Fruit fly (Drosophila melanogaster) whole organism, embryonic: Measurements from ENCODE around the gene Nmdar2.

Experiments used
- B-H2 ChIP-seq: fragments of 200-800 bp; sonication (Bioruptor generic); optimal IDR thresholded peaks from 2 replicates; lab custom pipeline; 2018; ENCODE audit warnings: missing biosample characterization, mild to moderate bottlenecking, missing genetic modification characterization
- BEAF-32 ChIP-seq: fragments of 200-800 bp; sonication (Bioruptor generic); optimal IDR thresholded peaks from 3 replicates; lab custom pipeline; 2017; ENCODE audit warnings: missing biosample characterization, missing genetic modification characterization, mild to moderate bottlenecking, moderate library complexity, missing genetic modification reagents
- Bdp1 ChIP-seq: fragments of 200-800 bp; sonication (Bioruptor generic); optimal IDR thresholded peaks from 3 replicates; lab custom pipeline; 2016; ENCODE audit warnings: missing biosample characterization, missing genetic modification characterization
- CG10959 ChIP-seq: fragments of 200-800 bp; sonication (Bioruptor generic); IDR thresholded peaks from 2 replicates; pipeline ENCODE4 v1.3.6; 2022; ENCODE audit warnings: missing biosample characterization, missing genetic modification characterization
- CG11398 ChIP-seq: fragments of 200-800 bp; sonication (Bioruptor generic); optimal IDR thresholded peaks from 2 replicates; lab custom pipeline; 2016; ENCODE audit warnings: missing biosample characterization, missing genetic modification characterization
- CG11504 ChIP-seq: fragments of 200-800 bp; sonication (Bioruptor generic); optimal IDR thresholded peaks from 3 replicates; lab custom pipeline; 2019; ENCODE audit warnings: missing biosample characterization, mild to moderate bottlenecking, missing genetic modification characterization, moderate library complexity
- CG11695 ChIP-seq: fragments of 200-800 bp; sonication (Bioruptor generic); IDR thresholded peaks from 3 replicates; pipeline ENCODE4 v1.3.6; 2022; ENCODE audit warnings: missing biosample characterization, missing genetic modification characterization
- CG12299 ChIP-seq: fragments of 200-800 bp; sonication (Bioruptor generic); optimal IDR thresholded peaks from 2 replicates; lab custom pipeline; 2018; ENCODE audit warnings: missing biosample characterization, mild to moderate bottlenecking, missing genetic modification characterization
- CG12769 ChIP-seq: fragments of 200-800 bp; sonication (Bioruptor generic); optimal IDR thresholded peaks from 2 replicates; lab custom pipeline; 2019; ENCODE audit warnings: missing biosample characterization, mild to moderate bottlenecking, missing genetic modification characterization, moderate library complexity
- CG13287 ChIP-seq: fragments of 200-800 bp; sonication (Bioruptor generic); IDR thresholded peaks from 2 replicates; pipeline ENCODE4 v1.3.6; 2022; ENCODE audit warnings: missing biosample characterization, missing genetic modification characterization; ENCODE audit not compliant: partially characterized antibody
- CG4360 ChIP-seq: fragments of 200-800 bp; sonication (Bioruptor generic); IDR thresholded peaks from 2 replicates; pipeline ENCODE4 v1.3.6; 2022; ENCODE audit warnings: missing biosample characterization, missing genetic modification characterization
- CG7556 ChIP-seq: fragments of 200-800 bp; sonication (Bioruptor generic); optimal IDR thresholded peaks from 2 replicates; lab custom pipeline; 2017; ENCODE audit warnings: missing biosample characterization, mild to moderate bottlenecking, missing genetic modification characterization
- CG7928 ChIP-seq: fragments of 200-800 bp; sonication (Bioruptor generic); optimal IDR thresholded peaks from 2 replicates; lab custom pipeline; 2017; ENCODE audit warnings: missing biosample characterization, mild to moderate bottlenecking, missing genetic modification characterization
- CG9932 ChIP-seq: fragments of 200-800 bp; sonication (Bioruptor generic); IDR thresholded peaks from 2 replicates; pipeline ENCODE4 v1.3.6; 2022; ENCODE audit warnings: missing biosample characterization, missing genetic modification characterization
- D19B ChIP-seq: fragments of 200-800 bp; sonication (Bioruptor generic); optimal IDR thresholded peaks from 2 replicates; lab custom pipeline; 2017; ENCODE audit warnings: missing biosample characterization, mild to moderate bottlenecking, missing genetic modification characterization
- Dll ChIP-seq: fragments of 200-800 bp; sonication (Bioruptor generic); IDR thresholded peaks from 4 replicates; pipeline ENCODE4 v1.3.6; 2022; ENCODE audit warnings: missing biosample characterization, missing genetic modification characterization; ENCODE audit not compliant: partially characterized antibody
- Eip74EF ChIP-seq, 2 experiments: fragments of 200-800 bp in 1 of 2; fragments of >200 bp in 1 of 2; sonication (Bioruptor generic) in 1 of 2; optimal IDR thresholded peaks; 2 replicates each; lab custom pipeline; 2017 to 2019; ENCODE audit warnings: missing biosample characterization in 2 of 2, missing genetic modification characterization in 2 of 2, mild to moderate bottlenecking in 1 of 2, moderate library complexity in 1 of 2
- Ets65A ChIP-seq: fragments of 200-800 bp; sonication (Bioruptor generic); peaks from one replicate; lab custom pipeline; 2016; ENCODE audit warnings: missing biosample characterization, missing genetic modification characterization
- Gug ChIP-seq: fragments of 200-800 bp; sonication (Bioruptor generic); IDR thresholded peaks from 4 replicates; pipeline ENCODE4 v1.3.6; 2022; ENCODE audit warnings: missing biosample characterization, missing genetic modification characterization
- HLH4C ChIP-seq: fragments of 200-800 bp; sonication (Bioruptor generic); IDR thresholded peaks from 3 replicates; pipeline ENCODE4 v1.3.6; 2022; ENCODE audit warnings: missing biosample characterization, missing genetic modification characterization; ENCODE audit not compliant: partially characterized antibody
- Hey ChIP-seq: fragments of 200-800 bp; sonication (Bioruptor generic); optimal IDR thresholded peaks from 3 replicates; lab custom pipeline; 2018; ENCODE audit warnings: missing biosample characterization, mild to moderate bottlenecking, missing genetic modification characterization
- Nf-YA ChIP-seq: fragments of 200-800 bp; sonication (Bioruptor generic); IDR thresholded peaks from 2 replicates; pipeline ENCODE4 v1.3.6; 2022; ENCODE audit warnings: missing biosample characterization, missing genetic modification characterization
- Nf-YB ChIP-seq: fragments of 200-800 bp; sonication (Bioruptor generic); optimal IDR thresholded peaks from 3 replicates; lab custom pipeline; 2019; ENCODE audit warnings: missing biosample characterization, mild to moderate bottlenecking, missing genetic modification characterization, moderate library complexity
- Sry-β ChIP-seq: fragments of 200-800 bp; sonication (Bioruptor generic); optimal IDR thresholded peaks from 2 replicates; lab custom pipeline; 2018; ENCODE audit warnings: missing biosample characterization, mild to moderate bottlenecking, missing genetic modification characterization, moderate library complexity
- Vsx1 ChIP-seq: fragments of 200-800 bp; sonication (Bioruptor generic); optimal IDR thresholded peaks from 2 replicates; lab custom pipeline; 2017; ENCODE audit warnings: missing biosample characterization, mild to moderate bottlenecking, missing genetic modification characterization, missing genetic modification reagents
- Xbp1 ChIP-seq: fragments of 200-800 bp; sonication (Bioruptor generic); optimal IDR thresholded peaks from 3 replicates; lab custom pipeline; 2016; ENCODE audit warnings: missing biosample characterization, mild to moderate bottlenecking, missing genetic modification characterization
- Xrp1 ChIP-seq: fragments of 200-800 bp; sonication (Bioruptor generic); IDR thresholded peaks from 2 replicates; pipeline ENCODE4 v1.3.6; 2022; ENCODE audit warnings: missing biosample characterization, missing genetic modification characterization
- amos ChIP-seq: fragments of 200-800 bp; sonication (Bioruptor generic); IDR thresholded peaks from 2 replicates; pipeline ENCODE4 v1.3.6; 2022; ENCODE audit warnings: missing biosample characterization, missing genetic modification characterization; ENCODE audit not compliant: partially characterized antibody
- ash1 ChIP-seq: fragments of 200-800 bp; sonication (Bioruptor generic); optimal IDR thresholded peaks from 2 replicates; lab custom pipeline; 2018; ENCODE audit warnings: missing biosample characterization, mild to moderate bottlenecking, missing genetic modification characterization
- bab2 ChIP-seq: fragments of 200-800 bp; sonication (Bioruptor generic); optimal IDR thresholded peaks from 2 replicates; lab custom pipeline; 2016; ENCODE audit warnings: missing biosample characterization, missing genetic modification characterization
- chn ChIP-seq: fragments of 200-800 bp; sonication (Bioruptor generic); optimal IDR thresholded peaks from 2 replicates; lab custom pipeline; 2016; ENCODE audit warnings: missing biosample characterization, missing genetic modification characterization
- crol ChIP-seq: fragments of 200-800 bp; sonication (Bioruptor generic); IDR thresholded peaks from 2 replicates; pipeline ENCODE4 v1.3.6; 2022; ENCODE audit warnings: missing biosample characterization, missing genetic modification characterization
- crp ChIP-seq, 2 experiments: fragments of 200-800 bp; sonication (Bioruptor generic); optimal IDR thresholded peaks; 2 replicates in 1 of 2; 3 replicates in 1 of 2; lab custom pipeline; 2017; ENCODE audit warnings: missing biosample characterization in 2 of 2, missing genetic modification characterization in 2 of 2, mild to moderate bottlenecking in 1 of 2, moderate library complexity in 1 of 2
- dmrt11E ChIP-seq: fragments of 200-800 bp; sonication (Bioruptor generic); optimal IDR thresholded peaks from 3 replicates; lab custom pipeline; 2018; ENCODE audit warnings: missing biosample characterization, mild to moderate bottlenecking, missing genetic modification characterization, moderate library complexity
- ems ChIP-seq: fragments of 200-800 bp; sonication (Bioruptor generic); optimal IDR thresholded peaks from 3 replicates; lab custom pipeline; 2016; ENCODE audit warnings: missing biosample characterization, missing genetic modification characterization
- exex ChIP-seq: fragments of 200-800 bp; sonication (Bioruptor generic); optimal IDR thresholded peaks from 4 replicates; lab custom pipeline; 2018; ENCODE audit warnings: missing biosample characterization, mild to moderate bottlenecking, missing genetic modification characterization, moderate library complexity
- eyg ChIP-seq: fragments of 200-800 bp; sonication (Bioruptor generic); optimal IDR thresholded peaks from 3 replicates; lab custom pipeline; 2016; ENCODE audit warnings: missing biosample characterization, missing genetic modification characterization
- jumu ChIP-seq: fragments of 200-800 bp; sonication (Bioruptor generic); optimal IDR thresholded peaks from 3 replicates; lab custom pipeline; 2016; ENCODE audit warnings: missing biosample characterization, missing genetic modification characterization
- kah ChIP-seq: fragments of 200-800 bp; sonication (Bioruptor generic); optimal IDR thresholded peaks from 2 replicates; lab custom pipeline; 2018; ENCODE audit warnings: missing biosample characterization, mild to moderate bottlenecking, missing genetic modification characterization
- ken ChIP-seq: fragments of 200-800 bp; sonication (Bioruptor generic); IDR thresholded peaks from 3 replicates; pipeline ENCODE4 v1.3.6; 2022; ENCODE audit warnings: missing biosample characterization, missing genetic modification characterization
- lmd ChIP-seq: fragments of 200-800 bp; sonication (Bioruptor generic); IDR thresholded peaks from 2 replicates; pipeline ENCODE4 v1.3.6; 2022; ENCODE audit warnings: missing biosample characterization, missing genetic modification characterization
- nau ChIP-seq: fragments of 200-800 bp; sonication (Bioruptor generic); optimal IDR thresholded peaks from 3 replicates; lab custom pipeline; 2017; ENCODE audit warnings: missing biosample characterization, mild to moderate bottlenecking, missing genetic modification characterization, missing genetic modification reagents
- org-1 ChIP-seq: fragments of 200-800 bp; sonication (Bioruptor generic); optimal IDR thresholded peaks from 2 replicates; lab custom pipeline; 2017; ENCODE audit warnings: missing biosample characterization, missing genetic modification characterization
- pum ChIP-seq: fragments of 200-800 bp; sonication (Bioruptor generic); optimal IDR thresholded peaks from 2 replicates; lab custom pipeline; 2016; ENCODE audit warnings: missing biosample characterization, missing genetic modification characterization
- ranshi ChIP-seq: fragments of 200-800 bp; sonication (Bioruptor generic); IDR thresholded peaks from 2 replicates; pipeline ENCODE4 v1.3.6; 2022; ENCODE audit warnings: missing biosample characterization, missing genetic modification characterization
- sd ChIP-seq: fragments of 200-800 bp; sonication (Bioruptor generic); optimal IDR thresholded peaks from 3 replicates; lab custom pipeline; 2018; ENCODE audit warnings: missing biosample characterization, mild to moderate bottlenecking, missing genetic modification characterization, moderate library complexity
- sens-2 ChIP-seq: fragments of 200-800 bp; sonication (Bioruptor generic); IDR thresholded peaks from 2 replicates; pipeline ENCODE4 v1.3.6; 2022; ENCODE audit warnings: missing biosample characterization, missing genetic modification characterization
- tna ChIP-seq: fragments of 200-800 bp; sonication (Bioruptor generic); IDR thresholded peaks from 2 replicates; pipeline ENCODE4 v1.3.6; 2022; ENCODE audit warnings: missing biosample characterization, missing genetic modification characterization; ENCODE audit not compliant: partially characterized antibody
- tx ChIP-seq: fragments of 200-800 bp; sonication (Bioruptor generic); optimal IDR thresholded peaks from 2 replicates; lab custom pipeline; 2016; ENCODE audit warnings: missing biosample characterization, missing genetic modification characterization
- vvl ChIP-seq: fragments of 200-800 bp; sonication (Bioruptor generic); IDR thresholded peaks from 2 replicates; pipeline ENCODE4 v1.3.6; 2022; ENCODE audit warnings: missing biosample characterization, missing genetic modification characterization

The Nmdar2 gene

dm6 chrX:1517618-1518017 is 10.0 kb upstream of the Nmdar2 start (continued):
- TF ChIP-seq CG7928 (GFP tag; lab: Kevin White, UChicago) = peak; percentile 14
- TF ChIP-seq Vsx1 = peak; percentile 96
- no peak for TF ChIP-seq D19B (GFP tag; lab: Kevin White, UChicago)
- peak; percentile 47; the same call in 2 of the 4 replicates for TF ChIP-seq Gug (GFP tag; lab: Robert Waterston, UW)
- no peak for TF ChIP-seq org-1 (GFP tag; lab: Kevin White, UChicago)
- TF ChIP-seq crol = peak; percentile 40; the same call in 1 of the 2 replicates
- TF ChIP-seq dmrt11E (tag; lab: Kevin White, UChicago) = peak; percentile 5
- peak; percentile 33 for TF ChIP-seq Xbp1 (GFP tag; lab: Kevin White, UChicago)
- peak; percentile 85 for TF ChIP-seq BEAF-32 (GFP tag; lab: Kevin White, UChicago)
- TF ChIP-seq jumu (GFP tag; lab: Kevin White, UChicago) = no peak
- no peak for TF ChIP-seq CG10959 (GFP tag; lab: Robert Waterston, UW)
- no peak for TF ChIP-seq sens-2 (GFP tag; lab: Robert Waterston, UW)
- no peak for TF ChIP-seq nau
- no peak for TF ChIP-seq exex (tag; lab: Kevin White, UChicago)
- TF ChIP-seq Eip74EF (GFP tag; optimal IDR thresholded peaks at IDR 0.05; lab: Kevin White, UChicago) = peak in 1 of 2 experiments; percentile 50
- TF ChIP-seq ash1 (GFP tag; lab: Kevin White, UChicago) = no peak
- TF ChIP-seq Dll = peak; percentile 97
- peak; percentile 2 for TF ChIP-seq tx (GFP tag; lab: Kevin White, UChicago)
- no peak for TF ChIP-seq kah (GFP tag; lab: Kevin White, UChicago)
- TF ChIP-seq chn = peak; percentile 29
- TF ChIP-seq Hey = no peak
- TF ChIP-seq ems (GFP tag; lab: Kevin White, UChicago) = peak; percentile 29
- TF ChIP-seq CG11695 = 0 out of 3 replicates have a peak, but pooled peaks have one; percentile 15
- peak; percentile 54 for TF ChIP-seq sd (tag; lab: Kevin White, UChicago)
- TF ChIP-seq CG4360 (GFP tag; lab: Robert Waterston, UW) = no peak
- no peak for TF ChIP-seq CG11398 (GFP tag; lab: Kevin White, UChicago)
- peak; percentile 53; the same call in 1 of the 2 replicates for TF ChIP-seq lmd (GFP tag; lab: Robert Waterston, UW)
- peak; percentile 90 for TF ChIP-seq amos (GFP tag; lab: Robert Waterston, UW)
- TF ChIP-seq tna (GFP tag; lab: Robert Waterston, UW) = peak; percentile 77
- no peak for TF ChIP-seq pum (GFP tag; lab: Kevin White, UChicago)
- TF ChIP-seq CG13287 (GFP tag; lab: Robert Waterston, UW) = peak; percentile 94
- 0 out of 2 replicates have a peak, but pooled peaks have one; percentile 8 for TF ChIP-seq ranshi
- TF ChIP-seq eyg = peak; percentile 30
- TF ChIP-seq B-H2 (GFP tag; lab: Kevin White, UChicago) = peak; percentile 44
- peak; percentile 46; the same call in 1 of the 2 replicates for TF ChIP-seq vvl (GFP tag; lab: Robert Waterston, UW)
- peak; percentile 31 for TF ChIP-seq bab2
- peak; percentile 86 for TF ChIP-seq Ets65A (GFP tag; lab: Kevin White, UChicago)
- peak; percentile 80 for TF ChIP-seq CG9932 (GFP tag; lab: Robert Waterston, UW)
- peak; percentile 97 for TF ChIP-seq Nf-YB (GFP tag; lab: Kevin White, UChicago)
- TF ChIP-seq Nf-YA (GFP tag; lab: Robert Waterston, UW) = peak; percentile 28; the same call in 1 of the 2 replicates
- TF ChIP-seq Xrp1 (GFP tag; lab: Robert Waterston, UW) = peak; percentile 70
- TF ChIP-seq Sry-β = peak; percentile 8
- no peak for TF ChIP-seq Bdp1
- peak; percentile 30; the same call in 1 of the 3 replicates for TF ChIP-seq ken
- peak; percentile 17 to 82 for TF ChIP-seq crp (GFP tag; optimal IDR thresholded peaks at IDR 0.05; lab: Kevin White, UChicago)
- TF ChIP-seq CG12299 = peak; percentile 12
- TF ChIP-seq HLH4C (GFP tag; lab: Robert Waterston, UW) = peak; percentile 82
- peak; percentile 95 for TF ChIP-seq CG12769 (tag; lab: Kevin White, UChicago)
- peak; percentile 42 for TF ChIP-seq CG7556 (GFP tag; lab: Kevin White, UChicago)
- TF ChIP-seq CG11504 (tag; lab: Kevin White, UChicago) = peak; percentile 26
